Fruit fly (Drosophila melanogaster): ENCODE measurements around the gene Hrb87F.
A peak's percentile ranks its signal among the peaks of the same experiment; 100 is the strongest.

Hrb87F gene

DNA sequence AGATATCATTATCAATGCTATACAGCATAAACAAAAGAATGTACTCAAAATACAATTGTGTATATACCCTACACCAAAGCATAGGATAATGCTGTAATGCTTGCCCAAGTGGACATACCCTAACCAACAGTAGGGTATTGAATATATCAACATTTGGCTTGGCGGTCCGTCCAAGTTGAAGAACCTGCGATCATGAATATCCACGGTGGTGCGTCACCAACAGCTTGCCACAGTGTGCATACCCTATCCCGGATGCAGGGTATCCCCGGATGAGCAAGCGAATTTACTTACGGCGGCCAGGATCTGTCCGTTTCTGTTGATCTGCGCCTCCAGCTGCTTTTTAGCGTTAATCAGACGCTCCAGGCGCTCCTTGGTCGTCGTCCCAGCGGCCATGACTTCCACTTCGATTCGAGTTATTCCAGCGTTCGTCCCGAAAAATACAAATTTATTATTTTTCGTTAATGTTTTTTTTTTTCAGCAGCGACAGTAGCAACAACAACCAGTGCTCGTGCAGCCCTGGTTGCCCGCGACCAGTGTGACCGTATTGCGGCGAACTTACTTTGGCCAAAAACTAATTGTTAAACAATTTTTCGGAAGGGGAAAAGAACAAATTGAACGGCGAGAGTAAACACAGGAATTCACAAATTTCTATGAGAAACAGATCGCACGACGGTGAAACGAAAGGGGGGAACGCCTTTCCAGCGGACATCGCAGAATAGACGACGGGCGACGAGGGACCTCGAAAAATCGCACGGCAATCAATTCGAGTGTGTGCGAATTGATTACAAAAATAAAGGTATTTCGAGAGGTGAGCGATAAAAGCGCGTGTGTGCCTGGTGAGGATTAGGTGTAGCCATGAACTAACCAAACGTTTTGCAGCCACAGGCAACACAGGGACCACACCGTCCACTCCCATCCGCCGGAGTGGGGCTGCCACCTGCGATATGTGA, 16.1 kb upstream of the Hrb87F start, which contains the start of the genes Lkb1 and CG9588 (continued):
- TF ChIP-seq CG12219 (GFP tag; optimal IDR thresholded peaks at IDR 0.05) (peak; percentile 18), gem (tag; optimal IDR thresholded peaks at IDR 0.05) (no peak), sqz (GFP tag; optimal IDR thresholded peaks at IDR 0.05) (peak; percentile 78), CG5180 (GFP tag; optimal IDR thresholded peaks at IDR 0.05) (no peak), CG1792 (GFP tag; optimal IDR thresholded peaks at IDR 0.05) (no peak), PHDP (tag; optimal IDR thresholded peaks at IDR 0.05) (no peak), C15 (GFP tag; IDR thresholded peaks at IDR 0.05) (0 out of 3 replicates have a peak, but pooled peaks have one; percentile 47), CG9215 (GFP tag; IDR thresholded peaks at IDR 0.05) (peak; percentile 70), Kr (GFP tag; optimal IDR thresholded peaks at IDR 0.05) (no peak), hb (GFP tag; IDR thresholded peaks at IDR 0.05; ENCODE audit: partially characterized antibody) (no peak), run (tag; optimal IDR thresholded peaks at IDR 0.05) (no peak), CG4404 (GFP tag; IDR thresholded peaks at IDR 0.05) (peak; percentile 60), sob (GFP tag; IDR thresholded peaks at IDR 0.05) (peak; percentile 80), Gug (GFP tag; IDR thresholded peaks at IDR 0.05) (peak; percentile 84), Fer3 (tag; optimal IDR thresholded peaks at IDR 0.05) (peak; percentile 45), Sox102F (GFP tag; optimal IDR thresholded peaks at IDR 0.05) (peak; percentile 59), Dek (tag; optimal IDR thresholded peaks at IDR 0.05) (no peak), sna (GFP tag; IDR thresholded peaks at IDR 0.05; ENCODE audit: partially characterized antibody) (no peak), oc (tag; optimal IDR thresholded peaks at IDR 0.05) (no peak), kah (GFP tag; optimal IDR thresholded peaks at IDR 0.05) (no peak), kay (GFP tag; optimal IDR thresholded peaks at IDR 0.05) (peak; percentile 11), cas (GFP tag; IDR thresholded peaks at IDR 0.05) (peak; percentile 21; the same call in 1 of the 2 replicates), CG30403 (GFP tag; optimal IDR thresholded peaks at IDR 0.05) (peak; percentile 37), CkIIα-i1 (GFP tag; IDR thresholded peaks at IDR 0.05) (peak; percentile 48; the same call in 1 of the 2 replicates), CG17361 (GFP tag; IDR thresholded peaks at IDR 0.05) (peak; percentile 33; the same call in 1 of the 3 replicates), CG6854 (GFP tag; optimal IDR thresholded peaks at IDR 0.05) (no peak), Elba2 (GFP tag; optimal IDR thresholded peaks at IDR 0.05) (no peak), tin (GFP tag; optimal IDR thresholded peaks at IDR 0.05) (peak; percentile 4), CG3995 (GFP tag; optimal IDR thresholded peaks at IDR 0.05) (no peak), Atf-2 (GFP tag; optimal IDR thresholded peaks at IDR 0.05) (peak; percentile 35), CG4820 (GFP tag; optimal IDR thresholded peaks at IDR 0.05) (no peak), gro (GFP tag; optimal IDR thresholded peaks at IDR 0.05) (peak; percentile 47), CG33213 (GFP tag; optimal IDR thresholded peaks at IDR 0.05) (peak; percentile 6), nom (GFP tag; optimal IDR thresholded peaks at IDR 0.05) (peak; percentile 40), CG34376 (GFP tag; optimal IDR thresholded peaks at IDR 0.05) (no peak), CG33557 (GFP tag; optimal IDR thresholded peaks at IDR 0.05) (peak; percentile 10), CG11093 (GFP tag; IDR thresholded peaks at IDR 0.05) (peak; percentile 81; the same call in 2 of the 3 replicates), ftz-f1 (GFP tag; optimal IDR thresholded peaks at IDR 0.05) (no peak), exex (tag; optimal IDR thresholded peaks at IDR 0.05) (no peak), CG1024 (GFP tag; IDR thresholded peaks at IDR 0.05) (peak; percentile 78), CG10543 (GFP tag; optimal IDR thresholded peaks at IDR 0.05) (no peak), luna (GFP tag; optimal IDR thresholded peaks at IDR 0.05) (no peak), CG14667 (GFP tag; IDR thresholded peaks at IDR 0.05) (peak; percentile 81), Rx (GFP tag; IDR thresholded peaks at IDR 0.05) (peak; percentile 87), YL-1 (GFP tag; optimal IDR thresholded peaks at IDR 0.05) (peak; percentile 88), lbe (GFP tag; optimal IDR thresholded peaks at IDR 0.05) (no peak), CG18476 (GFP tag; optimal IDR thresholded peaks at IDR 0.05) (peak; percentile 44), Hr51 (GFP tag; optimal IDR thresholded peaks at IDR 0.05) (no peak)
